Fruit fly (Drosophila melanogaster): ENCODE measurements around the gene CG4955.
A peak's percentile ranks its signal among the peaks of the same experiment; 100 is the strongest.

CG4955 gene

dm6 chrX:17107401-17107916 lies 26.2 kb downstream of the CG4955 start, which contains the start of gene CG5004:
CG5004 (plus strand) TSS chrX:17107582.
- TF ChIP-seq CG10669 (GFP tag; optimal IDR thresholded peaks at IDR 0.05): no peak
- TF ChIP-seq svp (GFP tag): peak; percentile 59
- TF ChIP-seq CG7368 (GFP tag; optimal IDR thresholded peaks at IDR 0.05): no peak
- no peak for TF ChIP-seq CG8319 (GFP tag; optimal IDR thresholded peaks at IDR 0.05)
- peak; percentile 20 for TF ChIP-seq CG6808 (GFP tag; optimal IDR thresholded peaks at IDR 0.05)
- TF ChIP-seq CG8632 (GFP tag; optimal IDR thresholded peaks at IDR 0.05): no peak
- no peak for TF ChIP-seq Sox15 (GFP tag; optimal IDR thresholded peaks at IDR 0.05)
- no peak for TF ChIP-seq CG11902 (GFP tag; optimal IDR thresholded peaks at IDR 0.05)
- no peak for TF ChIP-seq acj6 (GFP tag; optimal IDR thresholded peaks at IDR 0.05)
- no peak for TF ChIP-seq CG32006 (GFP tag; optimal IDR thresholded peaks at IDR 0.05)
- no peak for TF ChIP-seq Ets21C (GFP tag; optimal IDR thresholded peaks at IDR 0.05)
- TF ChIP-seq ss (GFP tag; optimal IDR thresholded peaks at IDR 0.05): peak; percentile 52 to 55
- TF ChIP-seq CG3032 (tag; optimal IDR thresholded peaks at IDR 0.05): no peak
- TF ChIP-seq CG4318 (GFP tag; optimal IDR thresholded peaks at IDR 0.05): no peak
- TF ChIP-seq CG8119 (GFP tag; IDR thresholded peaks at IDR 0.05): no peak; the same call in 2 of the 3 replicates
- TF ChIP-seq Gug (GFP tag; IDR thresholded peaks at IDR 0.05): no peak
- no peak for TF ChIP-seq vri (GFP tag; optimal IDR thresholded peaks at IDR 0.05)
- peak; percentile 56 for TF ChIP-seq Eip78C (GFP tag)
- peak; percentile 31 for TF ChIP-seq achi (GFP tag; optimal IDR thresholded peaks at IDR 0.05)
- no peak for TF ChIP-seq Smox (GFP tag; optimal IDR thresholded peaks at IDR 0.05)
- no peak for TF ChIP-seq fd59A (GFP tag; optimal IDR thresholded peaks at IDR 0.05)
- no peak for TF ChIP-seq lz (GFP tag; optimal IDR thresholded peaks at IDR 0.05)
- no peak for TF ChIP-seq Hr38 (GFP tag; optimal IDR thresholded peaks at IDR 0.05)
- TF ChIP-seq Ets96B (tag; optimal IDR thresholded peaks at IDR 0.05): no peak
- TF ChIP-seq CG1621 (tag; optimal IDR thresholded peaks at IDR 0.05): no peak
- TF ChIP-seq pdm3 (GFP tag; optimal IDR thresholded peaks at IDR 0.05): no peak
- TF ChIP-seq fd85E (GFP tag; optimal IDR thresholded peaks at IDR 0.05): no peak
- peak; percentile 3 for TF ChIP-seq Sox102F (GFP tag; optimal IDR thresholded peaks at IDR 0.05)
- TF ChIP-seq eg (GFP tag; IDR thresholded peaks at IDR 0.05): no peak
- TF ChIP-seq CG9139 (GFP tag; optimal IDR thresholded peaks at IDR 0.05): peak; percentile 14
- peak; percentile 87 for TF ChIP-seq fkh (GFP tag; optimal IDR thresholded peaks at IDR 0.05)
- TF ChIP-seq Eip93F (GFP tag; optimal IDR thresholded peaks at IDR 0.05): no peak
- TF ChIP-seq Sox14 (GFP tag; optimal IDR thresholded peaks at IDR 0.05): peak; percentile 43
- TF ChIP-seq CG6276 (GFP tag; optimal IDR thresholded peaks at IDR 0.05): no peak
- no peak for TF ChIP-seq Blimp-1 (GFP tag; optimal IDR thresholded peaks at IDR 0.05)
- TF ChIP-seq CG11294 (GFP tag; IDR thresholded peaks at IDR 0.05): no peak
- TF ChIP-seq CG6854 (GFP tag; optimal IDR thresholded peaks at IDR 0.05): peak; percentile 34

dm6 chrX:17108000-17108399 lies 26.8 kb downstream of the CG4955 start:
- TF ChIP-seq CG6163 (GFP tag; IDR thresholded peaks at IDR 0.05) (no peak), Met (GFP tag; optimal IDR thresholded peaks at IDR 0.05) (peak; percentile 4), dsx (GFP tag; optimal IDR thresholded peaks at IDR 0.05; ENCODE audit: poor library complexity, severe bottlenecking) (peak; percentile 7), salr (GFP tag; optimal IDR thresholded peaks at IDR 0.05) (peak in 1 of 2 experiments; percentile 11), esn (GFP tag; optimal IDR thresholded peaks at IDR 0.05) (peak; percentile 26), svp (GFP tag) (peak; percentile 76), lz (GFP tag; optimal IDR thresholded peaks at IDR 0.05) (peak; percentile 16), pdm3 (GFP tag; optimal IDR thresholded peaks at IDR 0.05) (peak; percentile 1), CG6276 (GFP tag; optimal IDR thresholded peaks at IDR 0.05) (no peak), eg (GFP tag; IDR thresholded peaks at IDR 0.05) (no peak), CG6792 (GFP tag; optimal IDR thresholded peaks at IDR 0.05) (no peak), CG9139 (GFP tag; optimal IDR thresholded peaks at IDR 0.05) (no peak), CG32006 (GFP tag; optimal IDR thresholded peaks at IDR 0.05) (peak; percentile 32), Sox15 (GFP tag; optimal IDR thresholded peaks at IDR 0.05) (no peak), dac (GFP tag; optimal IDR thresholded peaks at IDR 0.05) (no peak)

Measured in whole organism, prepupa.